Fruit fly (Drosophila melanogaster) whole organism, prepupa: ENCODE measurements around the gene Agxt.

Experiments used
- Blimp-1 ChIP-seq: fragments of 200-800 bp; sonication (Bioruptor generic); optimal IDR thresholded peaks from 3 replicates; lab custom pipeline; 2017; ENCODE audit warnings: missing biosample characterization, missing genetic modification characterization, mild to moderate bottlenecking, moderate library complexity, missing genetic modification reagents
- CG10631 ChIP-seq: fragments of 200-800 bp; sonication (Bioruptor generic); optimal IDR thresholded peaks from 2 replicates; lab custom pipeline; 2016; ENCODE audit warnings: missing biosample characterization, missing genetic modification characterization
- CG11294 ChIP-seq: fragments of 200-800 bp; sonication (Bioruptor generic); IDR thresholded peaks from 2 replicates; pipeline ENCODE4 v1.3.6; 2022; ENCODE audit warnings: missing biosample characterization, missing genetic modification characterization
- CG11762 ChIP-seq: fragments of 200-800 bp; sonication (Bioruptor generic); optimal IDR thresholded peaks from 3 replicates; lab custom pipeline; 2016; ENCODE audit warnings: missing biosample characterization, missing genetic modification characterization; ENCODE audit not compliant: insufficient read depth
- CG11902 ChIP-seq: fragments of 200-800 bp; sonication (Bioruptor generic); optimal IDR thresholded peaks from 3 replicates; lab custom pipeline; 2016; ENCODE audit warnings: missing biosample characterization, missing genetic modification characterization
- CG15336 ChIP-seq: fragments of 200-800 bp; sonication (Bioruptor generic); IDR thresholded peaks from 2 replicates; pipeline ENCODE4 v1.3.6; 2022; ENCODE audit warnings: missing biosample characterization, missing genetic modification characterization
- CG16779 ChIP-seq: fragments of 200-800 bp; sonication (Bioruptor generic); optimal IDR thresholded peaks from 3 replicates; lab custom pipeline; 2017; ENCODE audit warnings: missing biosample characterization, mild to moderate bottlenecking, missing genetic modification characterization
- CG4318 ChIP-seq: fragments of 200-800 bp; sonication (Bioruptor generic); optimal IDR thresholded peaks from 3 replicates; lab custom pipeline; 2017; ENCODE audit warnings: missing biosample characterization, mild to moderate bottlenecking, missing genetic modification characterization
- CG6276 ChIP-seq: fragments of 200-800 bp; sonication (Bioruptor generic); optimal IDR thresholded peaks from 2 replicates; lab custom pipeline; 2017; ENCODE audit warnings: missing biosample characterization, mild to moderate bottlenecking, missing genetic modification characterization
- CG6792 ChIP-seq: fragments of 200-800 bp; sonication (Bioruptor generic); optimal IDR thresholded peaks from 3 replicates; lab custom pipeline; 2016; ENCODE audit warnings: missing biosample characterization, missing genetic modification characterization
- CG6854 ChIP-seq: fragments of 200-800 bp; sonication (Bioruptor generic); optimal IDR thresholded peaks from 2 replicates; lab custom pipeline; 2017; ENCODE audit warnings: missing biosample characterization, mild to moderate bottlenecking, missing genetic modification characterization
- CG8319 ChIP-seq: fragments of 200-800 bp; sonication (Bioruptor generic); optimal IDR thresholded peaks from 3 replicates; lab custom pipeline; 2016; ENCODE audit warnings: missing biosample characterization, missing genetic modification characterization
- CG8632 ChIP-seq: fragments of 200-800 bp; sonication (Bioruptor generic); optimal IDR thresholded peaks from 3 replicates; lab custom pipeline; 2016; ENCODE audit warnings: missing biosample characterization, missing genetic modification characterization
- Eip75B ChIP-seq: fragments of 200-800 bp; sonication (Bioruptor generic); optimal IDR thresholded peaks from 3 replicates; lab custom pipeline; 2016; ENCODE audit warnings: missing biosample characterization, missing genetic modification characterization
- Gug ChIP-seq: fragments of 200-800 bp; sonication (Bioruptor generic); IDR thresholded peaks from 2 replicates; pipeline ENCODE4 v1.3.6; 2022; ENCODE audit warnings: missing biosample characterization, missing genetic modification characterization
- Hr38 ChIP-seq: sonication (Bioruptor generic); optimal IDR thresholded peaks from 2 replicates; lab custom pipeline; 2016; ENCODE audit warnings: missing biosample characterization, missing genetic modification characterization
- cyc ChIP-seq: fragments of 200-800 bp; sonication (Bioruptor generic); optimal IDR thresholded peaks from 3 replicates; lab custom pipeline; 2016; ENCODE audit warnings: missing biosample characterization, missing genetic modification characterization
- dac ChIP-seq: fragments of 200-800 bp; sonication (Bioruptor generic); optimal IDR thresholded peaks from 2 replicates; lab custom pipeline; 2017; ENCODE audit warnings: missing biosample characterization, mild to moderate bottlenecking, missing genetic modification characterization
- dsx ChIP-seq: fragments of 200-800 bp; optimal IDR thresholded peaks from 3 replicates; lab custom pipeline; 2019; ENCODE audit warnings: missing biosample characterization, mild to moderate bottlenecking, missing genetic modification characterization, moderate library complexity; ENCODE audit not compliant: poor library complexity, severe bottlenecking
- fd85E ChIP-seq: fragments of 200-800 bp; sonication (Bioruptor generic); optimal IDR thresholded peaks from 3 replicates; lab custom pipeline; 2016; ENCODE audit warnings: missing biosample characterization, missing genetic modification characterization
- fkh ChIP-seq: fragments of 200-800 bp; sonication (Bioruptor generic); optimal IDR thresholded peaks from 3 replicates; lab custom pipeline; 2017; ENCODE audit warnings: missing biosample characterization, mild to moderate bottlenecking, missing genetic modification characterization, moderate library complexity
- spab ChIP-seq: fragments of 200-800 bp; sonication (Bioruptor generic); optimal IDR thresholded peaks from 2 replicates; lab custom pipeline; 2017; ENCODE audit warnings: missing biosample characterization, mild to moderate bottlenecking, missing genetic modification characterization, missing genetic modification reagents
- svp ChIP-seq: fragments of 200-800 bp; sonication (Bioruptor generic); peaks from one replicate; lab custom pipeline; 2016; ENCODE audit warnings: missing biosample characterization, missing genetic modification characterization
- vri ChIP-seq: fragments of 200-800 bp; sonication (Bioruptor generic); optimal IDR thresholded peaks from 3 replicates; lab custom pipeline; 2016; ENCODE audit warnings: missing biosample characterization, mild to moderate bottlenecking, missing genetic modification characterization

Gene Agxt

dm6 chrX:6574488-6574887 is 45.7 kb downstream of the Agxt start (continued):
- TF ChIP-seq Hr38 (GFP tag; lab: Kevin White, UChicago) (no peak), CG8319 (GFP tag; lab: Kevin White, UChicago) (no peak), CG11762 (GFP tag; lab: Kevin White, UChicago) (no peak), fkh (no peak), CG6792 (GFP tag; lab: Kevin White, UChicago) (peak; percentile 17), CG11902 (GFP tag; lab: Kevin White, UChicago) (no peak), Gug (GFP tag; lab: Robert Waterston, UW) (no peak), dac (GFP tag; lab: Kevin White, UChicago) (peak; percentile 52), CG15336 (peak; percentile 48; the same call in 1 of the 2 replicates), dsx (GFP tag; lab: Kevin White, UChicago) (no peak), fd85E (GFP tag; lab: Kevin White, UChicago) (no peak), svp (peak; percentile 84), Blimp-1 (no peak), CG6276 (GFP tag; lab: Kevin White, UChicago) (peak; percentile 28), cyc (GFP tag; lab: Kevin White, UChicago) (peak; percentile 64), vri (GFP tag; lab: Kevin White, UChicago) (no peak), spab (GFP tag; lab: Kevin White, UChicago) (no peak), CG6854 (GFP tag; lab: Kevin White, UChicago) (no peak), Eip75B (GFP tag; lab: Kevin White, UChicago) (peak; percentile 23), CG8632 (GFP tag; lab: Kevin White, UChicago) (peak; percentile 11), CG10631 (GFP tag; lab: Kevin White, UChicago) (peak; percentile 10), CG4318 (GFP tag; lab: Kevin White, UChicago) (peak; percentile 36), CG11294 (GFP tag; lab: Robert Waterston, UW) (peak; percentile 34; the same call in 1 of the 2 replicates), CG16779 (no peak)
